Fruit fly (Drosophila melanogaster): ENCODE data around the gene rush.

DNA sequence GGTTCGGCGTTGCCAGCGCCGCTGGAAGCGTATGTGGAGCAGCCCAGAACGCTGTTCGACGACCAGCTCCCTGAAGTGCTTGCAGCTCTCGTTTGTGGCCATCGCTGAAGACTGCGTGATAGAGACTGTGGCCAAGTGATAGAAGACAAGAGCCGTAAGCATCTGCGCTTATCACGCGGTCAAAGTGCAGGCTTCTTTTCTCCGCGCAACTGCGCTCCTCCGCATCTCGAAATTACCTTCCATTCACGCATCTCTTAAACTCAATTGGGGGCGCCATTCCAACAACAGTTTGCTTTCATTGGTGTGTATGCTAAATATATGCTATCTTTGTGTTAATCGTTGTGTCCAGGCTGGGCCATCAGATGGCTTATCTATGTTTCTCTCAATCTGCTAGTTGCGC, 16.8 kb upstream of the rush start, which contains the start of gene CG14787:
- TF ChIP-seq CG9948 (tag; optimal IDR thresholded peaks at IDR 0.05) (no peak), CG4496 (GFP tag; IDR thresholded peaks at IDR 0.05) (peak; percentile 52; the same call in 1 of the 3 replicates), CG8301 (tag; optimal IDR thresholded peaks at IDR 0.05) (no peak), Pif1B (GFP tag; optimal IDR thresholded peaks at IDR 0.05) (no peak), gl (tag; optimal IDR thresholded peaks at IDR 0.05) (peak; percentile 31), fd96Ca (GFP tag; IDR thresholded peaks at IDR 0.05) (no peak), EcR (GFP tag; optimal IDR thresholded peaks at IDR 0.05) (no peak)

All from whole organism, pupa.